Comparison of ENCODE assay signal across 4 worm cellular contexts in the genomic region with DNA sequence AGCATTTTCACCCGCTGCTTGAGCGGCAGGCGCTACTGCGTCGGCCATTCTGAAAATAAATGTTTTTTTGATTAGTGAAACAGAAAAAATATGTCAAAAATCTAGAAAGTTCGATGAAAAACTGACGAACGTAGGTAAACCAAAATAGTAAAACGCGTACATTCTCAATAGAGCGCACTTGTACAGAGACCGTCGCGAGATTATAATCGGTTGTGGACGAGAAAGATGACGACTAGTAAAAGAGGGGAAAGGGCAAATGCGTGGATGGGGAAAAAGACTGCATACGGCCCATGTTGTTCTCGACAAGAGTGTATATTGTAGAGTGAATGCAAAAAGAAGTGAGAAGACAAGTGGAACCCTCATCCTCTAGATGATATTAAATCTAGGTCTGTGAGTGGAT.
TF ChIP-seq lines count a peak whose summit lies in the region.

A gene (minus strand): TSS at position 49 of the 400 bp plus-strand sequence.

TF ChIP-seq in whole organism, L1 larva, 84 proteins besides CTCF, POLR2A, EP300 and RAD21 (continued from another document):
- TF ChIP-seq dpl-1 (GFP tag; optimal IDR thresholded peaks at IDR 0.05; lab: Kevin White, UChicago) (peak; percentile 16 to 31 (median 29)), nhr-20 (tag; optimal IDR thresholded peaks at IDR 0.05; lab: Kevin White, UChicago) (peak; percentile 26), grh-1 (GFP tag; IDR thresholded peaks at IDR 0.05; lab: Robert Waterston, UW) (no peak), lin-15B (tag; optimal IDR thresholded peaks at IDR 0.05; lab: Kevin White, UChicago) (peak; percentile 22), C16A3.4 (tag; optimal IDR thresholded peaks at IDR 0.05; lab: Kevin White, UChicago) (peak; percentile 45), blmp-1 (tag; optimal IDR thresholded peaks at IDR 0.05; lab: Kevin White, UChicago) (peak; percentile 74), nhr-90 (tag; optimal IDR thresholded peaks at IDR 0.05; lab: Kevin White, UChicago; ENCODE audit: poor library complexity) (peak; percentile 7), xbp-1 (tag; optimal IDR thresholded peaks at IDR 0.05; lab: Kevin White, UChicago) (peak; percentile 71), ceh-82 (tag; optimal IDR thresholded peaks at IDR 0.05; lab: Kevin White, UChicago) (peak in 1 of 3 experiments; percentile 20), jun-1 (tag; optimal IDR thresholded peaks at IDR 0.05; lab: Kevin White, UChicago) (no peak), unc-130 (tag; optimal IDR thresholded peaks at IDR 0.05; lab: Kevin White, UChicago) (peak; percentile 0), zip-4 (GFP tag; optimal IDR thresholded peaks at IDR 0.05; lab: Kevin White, UChicago) (no peak), nhr-19 (GFP tag; conservative IDR thresholded peaks at IDR 0.05; lab: Robert Waterston, UW) (0 out of 2 replicates have a peak, but pooled peaks have one; percentile 5)

TF ChIP-seq in whole organism, L2 larva, 48 proteins besides CTCF, POLR2A, EP300 and RAD21 (continued from another document):
- peak; percentile 43 for TF ChIP-seq fos-1 (tag; optimal IDR thresholded peaks at IDR 0.05; lab: Kevin White, UChicago)

TF ChIP-seq in whole organism, L3 larva, 47 proteins besides CTCF, POLR2A, EP300 and RAD21 (continued from another document):
- no peak for TF ChIP-seq eor-1 (tag; optimal IDR thresholded peaks at IDR 0.05; lab: Kevin White, UChicago)
- peak; percentile 17 for TF ChIP-seq snpc-4 (tag; optimal IDR thresholded peaks at IDR 0.05; lab: Kevin White, UChicago)
- no peak for TF ChIP-seq tbx-2 (tag; optimal IDR thresholded peaks at IDR 0.05; lab: Kevin White, UChicago)
- TF ChIP-seq fos-1 (tag; optimal IDR thresholded peaks at IDR 0.05; lab: Kevin White, UChicago), result no peak
- TF ChIP-seq ceh-9 (tag; optimal IDR thresholded peaks at IDR 0.05; lab: Kevin White, UChicago), result no peak
- TF ChIP-seq egl-27 (tag; optimal IDR thresholded peaks at IDR 0.05; lab: Kevin White, UChicago), result no peak
- no peak for TF ChIP-seq nfya-1 (tag; optimal IDR thresholded peaks at IDR 0.05; lab: Kevin White, UChicago; ENCODE audit: insufficient read depth)
- TF ChIP-seq elt-2 (tag; optimal IDR thresholded peaks at IDR 0.05; lab: Kevin White, UChicago), result peak; percentile 36
- no peak for TF ChIP-seq jun-1 (tag; optimal IDR thresholded peaks at IDR 0.05; lab: Kevin White, UChicago)
- TF ChIP-seq mml-1 (tag; optimal IDR thresholded peaks at IDR 0.05; lab: Kevin White, UChicago), result no peak
- TF ChIP-seq pha-4 (tag; optimal IDR thresholded peaks at IDR 0.05; lab: Kevin White, UChicago), result no peak
- TF ChIP-seq hmg-11 (tag; optimal IDR thresholded peaks at IDR 0.05; lab: Kevin White, UChicago), result no peak
- TF ChIP-seq nhr-25 (tag; optimal IDR thresholded peaks at IDR 0.05; lab: Kevin White, UChicago), result peak; percentile 52
- no peak for TF ChIP-seq unc-62 (GFP tag; optimal IDR thresholded peaks at IDR 0.05; lab: Kevin White, UChicago)
- peak; percentile 36 for TF ChIP-seq nhr-23 (tag; optimal IDR thresholded peaks at IDR 0.05; lab: Kevin White, UChicago)
- TF ChIP-seq ceh-82 (tag; optimal IDR thresholded peaks at IDR 0.05; lab: Kevin White, UChicago), result no peak
- TF ChIP-seq nhr-67 (tag; optimal IDR thresholded peaks at IDR 0.05; lab: Kevin White, UChicago), result no peak
- TF ChIP-seq ZK546.5 (tag; optimal IDR thresholded peaks at IDR 0.05; lab: Kevin White, UChicago), result no peak
- TF ChIP-seq lin-39 (tag; optimal IDR thresholded peaks at IDR 0.05; lab: Kevin White, UChicago), result no peak

TF ChIP-seq in whole organism, L4 larva, 104 proteins besides CTCF, POLR2A, EP300 and RAD21 (continued from another document):
- TF ChIP-seq ztf-7 (tag; optimal IDR thresholded peaks at IDR 0.05; lab: Kevin White, UChicago), result no peak
- no peak for TF ChIP-seq sdz-12 (GFP tag; optimal IDR thresholded peaks at IDR 0.05; lab: Kevin White, UChicago)
- no peak for TF ChIP-seq nhr-6 (tag; optimal IDR thresholded peaks at IDR 0.05; lab: Kevin White, UChicago)
- TF ChIP-seq unc-130 (GFP tag; optimal IDR thresholded peaks at IDR 0.05; lab: Kevin White, UChicago), result no peak
- no peak for TF ChIP-seq mdt-29 (GFP tag; IDR thresholded peaks at IDR 0.05; lab: Robert Waterston, UW)
- no peak for TF ChIP-seq hmg-1.1 (GFP tag; IDR thresholded peaks at IDR 0.05; lab: Robert Waterston, UW)
- TF ChIP-seq nhr-111 (GFP tag; optimal IDR thresholded peaks at IDR 0.05; lab: Kevin White, UChicago), result no peak
- peak; percentile 17 for TF ChIP-seq pqm-1 (tag; optimal IDR thresholded peaks at IDR 0.05; lab: Kevin White, UChicago)
- TF ChIP-seq mxl-3 (GFP tag; optimal IDR thresholded peaks at IDR 0.05; lab: Kevin White, UChicago), result no peak
- no peak for TF ChIP-seq D1046.2 (GFP tag; IDR thresholded peaks at IDR 0.05; lab: Robert Waterston, UW)
- TF ChIP-seq unc-62 (GFP tag; optimal IDR thresholded peaks at IDR 0.05 in 1 of 2; lab: Kevin White, UChicago), result no peak
- TF ChIP-seq unc-62 (tag; optimal IDR thresholded peaks at IDR 0.05; lab: Kevin White, UChicago), result no peak
- TF ChIP-seq F37D6.2 (tag; optimal IDR thresholded peaks at IDR 0.05; lab: Kevin White, UChicago), result no peak
- no peak for TF ChIP-seq zag-1 (tag; optimal IDR thresholded peaks at IDR 0.05; lab: Kevin White, UChicago)
- peak; percentile 43 for TF ChIP-seq hlh-30 (tag; optimal IDR thresholded peaks at IDR 0.05; lab: Kevin White, UChicago; ENCODE audit: insufficient read depth)
- no peak for TF ChIP-seq daf-19 (GFP tag; conservative IDR thresholded peaks at IDR 0.05; lab: Robert Waterston, UW)
- TF ChIP-seq ceh-82 (tag; optimal IDR thresholded peaks at IDR 0.05; lab: Kevin White, UChicago), result no peak
- no peak for TF ChIP-seq ZK546.5 (tag; optimal IDR thresholded peaks at IDR 0.05; lab: Kevin White, UChicago)
TF ChIP-seq in whole organism, L4 larva: peak in this region for 4.
